Worm (Caenorhabditis elegans) whole organism, early embryonic: ENCODE results near the gene irld-49.

ENCODE experiments used
- B0310.2 ChIP-seq: sonication (generic microtip); optimal IDR thresholded peaks from 2 replicates; lab custom pipeline; 2016; ENCODE audit warnings: mild to moderate bottlenecking, missing genetic modification characterization, missing compliant biosample characterization
- F13C5.2 ChIP-seq: sonication (generic microtip); optimal IDR thresholded peaks from 2 replicates; lab custom pipeline; 2017; ENCODE audit warnings: mild to moderate bottlenecking, missing genetic modification characterization, inconsistent platforms, missing compliant biosample characterization
- aly-1 ChIP-seq: sonication (generic microtip); optimal IDR thresholded peaks from 2 replicates; lab custom pipeline; 2016; ENCODE audit warnings: missing genetic modification characterization, missing compliant biosample characterization
- ama-1 ChIP-seq: fragments of 150-350 bp; optimal IDR thresholded peaks from 2 replicates; lab custom pipeline; 2014
- ceh-13 ChIP-seq: fragments of 200-800 bp; sonication (Bioruptor generic); optimal IDR thresholded peaks from 2 replicates; lab custom pipeline; 2018; ENCODE audit warnings: mild to moderate bottlenecking, missing genetic modification characterization, missing compliant biosample characterization
- ceh-36 ChIP-seq: sonication (generic microtip); optimal IDR thresholded peaks from 2 replicates; lab custom pipeline; 2016; ENCODE audit warnings: missing genetic modification characterization, inconsistent platforms, missing compliant biosample characterization
- ets-7 ChIP-seq: sonication (generic microtip); optimal IDR thresholded peaks from 2 replicates; lab custom pipeline; 2016; ENCODE audit warnings: missing genotype, missing genetic modification characterization, missing compliant biosample characterization
- flt-1 ChIP-seq: fragments of 200-800 bp; sonication (Bioruptor generic); IDR thresholded peaks from 2 replicates; pipeline ENCODE4 v1.3.6; 2022; ENCODE audit warnings: missing genetic modification characterization, missing compliant biosample characterization
- hmbx-1 ChIP-seq: sonication (generic microtip); optimal IDR thresholded peaks from 2 replicates; lab custom pipeline; 2016; ENCODE audit warnings: mild to moderate bottlenecking, missing genetic modification characterization, missing compliant biosample characterization
- hmg-4 ChIP-seq: fragments of 200-800 bp; sonication (Bioruptor generic); optimal IDR thresholded peaks from 2 replicates; lab custom pipeline; 2018; ENCODE audit warnings: mild to moderate bottlenecking, missing genetic modification characterization, missing compliant biosample characterization
- hnd-1 ChIP-seq: sonication (generic microtip); optimal IDR thresholded peaks from 2 replicates; lab custom pipeline; 2016; ENCODE audit warnings: missing genetic modification characterization, missing compliant biosample characterization
- pes-1 ChIP-seq: fragments of 200-800 bp; sonication (Bioruptor generic); IDR thresholded peaks from 2 replicates; pipeline ENCODE4 v1.3.6; 2022; ENCODE audit warnings: missing genetic modification reagents, missing genetic modification characterization, missing compliant biosample characterization
- scrt-1 ChIP-seq: fragments of 200-800 bp; sonication (Bioruptor generic); IDR thresholded peaks from 2 replicates; pipeline ENCODE4 v1.3.6; 2022; ENCODE audit warnings: missing genetic modification characterization, missing compliant biosample characterization
- sea-1 ChIP-seq: fragments of 200-800 bp; sonication (Bioruptor generic); conservative IDR thresholded peaks from 2 replicates; pipeline ENCODE4 v1.3.6; 2022; ENCODE audit warnings: missing genetic modification characterization, missing compliant biosample characterization
- tbx-11 ChIP-seq: fragments of 200-800 bp; sonication (Bioruptor generic); IDR thresholded peaks from 2 replicates; pipeline ENCODE4 v1.3.6; 2022; ENCODE audit warnings: missing genetic modification characterization, missing compliant biosample characterization
- tbx-37 ChIP-seq: fragments of 200-800 bp; sonication (Bioruptor generic); conservative IDR thresholded peaks from 2 replicates; pipeline ENCODE4 v1.3.6; 2022; ENCODE audit warnings: missing genetic modification reagents, missing genetic modification characterization, missing compliant biosample characterization
- tra-4 ChIP-seq: sonication (generic microtip); optimal IDR thresholded peaks from 2 replicates; lab custom pipeline; 2017; ENCODE audit warnings: missing genetic modification characterization, missing compliant biosample characterization

irld-49 gene

DNA sequence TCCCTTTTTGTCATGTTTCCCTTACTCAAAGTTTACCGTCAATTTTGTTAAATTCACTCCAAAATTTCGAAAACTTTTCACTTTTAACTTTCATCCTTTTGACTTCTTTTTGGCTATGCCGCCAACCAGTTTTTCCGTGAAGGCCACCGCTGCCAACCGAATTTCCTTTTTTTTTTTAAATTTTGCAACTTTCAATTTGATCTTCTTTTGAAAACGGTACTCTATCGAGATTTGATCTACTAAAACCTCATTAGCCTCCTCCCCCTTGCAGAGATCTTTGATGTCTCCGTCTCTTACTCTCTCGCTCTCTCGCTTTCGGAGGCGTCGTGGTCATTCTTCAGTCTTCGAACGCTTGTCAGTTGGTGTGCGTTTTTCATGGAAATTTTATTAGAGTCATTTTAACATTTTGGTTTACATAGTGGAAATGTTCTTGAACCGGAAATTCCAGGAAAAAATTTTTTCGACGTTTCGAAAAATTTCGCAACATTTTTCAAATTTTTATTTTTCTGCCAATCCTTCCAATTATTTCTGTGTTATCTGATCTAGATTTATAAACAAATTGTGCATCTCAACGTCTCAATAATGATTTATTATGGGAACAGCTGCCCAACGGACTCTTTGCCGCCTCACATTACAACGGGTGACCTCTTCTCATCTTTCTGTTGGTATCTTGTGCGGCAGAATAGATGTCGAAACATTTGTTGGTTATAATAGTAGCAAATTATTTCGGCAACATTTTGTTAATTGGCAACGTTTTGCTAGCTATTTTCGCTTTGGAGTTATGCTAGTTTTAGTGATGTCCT is 50.8 kb downstream of the irld-49 start:
- TF ChIP-seq F13C5.2 (tag; lab: Kevin White, UChicago), result no peak
- TF ChIP-seq B0310.2, result no peak
- TF ChIP-seq ets-7 (tag; lab: Kevin White, UChicago), result no peak
- no peak for TF ChIP-seq flt-1 (GFP tag; lab: Robert Waterston, UW)
- no peak for TF ChIP-seq ama-1 (lab: Kevin White, UChicago)
- no peak for TF ChIP-seq hmg-4 (GFP tag; lab: Kevin White, UChicago)
- TF ChIP-seq tbx-37 (GFP tag; lab: Robert Waterston, UW), result no peak
- TF ChIP-seq tbx-11 (GFP tag; lab: Robert Waterston, UW), result no peak
- TF ChIP-seq hmbx-1 (tag; lab: Kevin White, UChicago), result no peak
- no peak for TF ChIP-seq tra-4
- TF ChIP-seq aly-1 (tag; lab: Kevin White, UChicago), result no peak
- no peak for TF ChIP-seq pes-1
- no peak for TF ChIP-seq sea-1 (GFP tag; lab: Robert Waterston, UW)
- TF ChIP-seq ceh-13 (GFP tag; lab: Kevin White, UChicago), result no peak
- no peak for TF ChIP-seq scrt-1 (GFP tag; lab: Robert Waterston, UW)
- TF ChIP-seq hnd-1, result no peak
- TF ChIP-seq ceh-36, result no peak
